Worm (Caenorhabditis elegans) whole organism, young adult: ENCODE measurements around the gene srw-85.

Experiments used
- fkh-3 ChIP-seq: sonication (generic microtip); optimal IDR thresholded peaks from 2 replicates; lab custom pipeline; 2016; ENCODE audit warnings: mild to moderate bottlenecking, missing genetic modification characterization, missing compliant biosample characterization
- lin-35 ChIP-seq, 3 experiments: fragments of 150-350 bp in 2 of 3; sonication (generic microtip) in 1 of 3; optimal IDR thresholded peaks; 2 replicates each; lab custom pipeline; 2014 to 2018; ENCODE audit warnings: missing biosample characterization in 3 of 3, missing genetic modification characterization in 3 of 3, missing genetic modification reagents in 3 of 3
- lin-40 ChIP-seq: sonication (generic microtip); optimal IDR thresholded peaks from 2 replicates; lab custom pipeline; 2016; ENCODE audit warnings: missing genetic modification characterization, mild to moderate bottlenecking, missing compliant biosample characterization, missing genotype, missing genetic modification reagents
- mel-28 ChIP-seq: sonication (generic microtip); optimal IDR thresholded peaks from 2 replicates; lab custom pipeline; 2016; ENCODE audit warnings: borderline replicate concordance, mild to moderate bottlenecking, missing genetic modification characterization, missing compliant biosample characterization
- pha-4 ChIP-seq: fragments of 150-350 bp; sonication (generic microtip); optimal IDR thresholded peaks from 2 replicates; lab custom pipeline; 2014; ENCODE audit warnings: missing biosample characterization, missing genetic modification reagents, missing genetic modification characterization
- rec-8 ChIP-seq, 2 experiments: sonication (generic microtip); optimal IDR thresholded peaks; 2 replicates each; lab custom pipeline; 2016; ENCODE audit warnings: mild to moderate bottlenecking in 2 of 2, missing genetic modification characterization in 2 of 2, missing genetic modification reagents in 2 of 2, missing genotype in 2 of 2, missing biosample characterization in 1 of 2, missing compliant biosample characterization in 1 of 2, moderate library complexity in 1 of 2

DNA sequence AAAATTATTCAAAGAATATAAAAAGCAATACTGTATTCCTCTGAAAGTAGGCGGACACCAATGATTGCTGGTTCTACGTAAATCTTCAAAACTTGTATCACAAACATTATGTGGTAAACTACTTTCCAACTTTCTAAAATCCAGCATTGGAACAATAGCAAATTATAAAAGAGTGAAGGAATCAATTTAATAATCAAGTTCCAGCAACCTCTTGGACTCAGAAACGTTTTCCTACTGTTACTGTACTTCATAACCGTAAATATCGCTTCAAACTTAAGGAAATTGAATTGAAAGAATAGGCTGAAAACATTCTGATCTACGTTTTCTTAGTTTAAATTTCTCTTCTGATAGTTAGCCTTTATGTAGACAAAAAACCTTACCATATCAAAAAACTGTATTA lies 27.3 kb downstream of the srw-85 start:
- TF ChIP-seq pha-4 (tag; lab: Kevin White, UChicago) (no peak), fkh-3 (tag; lab: Kevin White, UChicago) (no peak), rec-8 (tag; optimal IDR thresholded peaks at IDR 0.05; lab: Kevin White, UChicago) (no peak), mel-28 (no peak), lin-35 (GFP tag; optimal IDR thresholded peaks at IDR 0.05; lab: Kevin White, UChicago) (no peak), lin-40 (tag; lab: Kevin White, UChicago) (no peak)
